Worm (Caenorhabditis elegans) whole organism, early embryonic: ENCODE measurements around the gene clec-158.
A peak's percentile ranks its signal among the peaks of the same experiment; 100 is the strongest.

Experiments
- B0310.2 ChIP-seq: sonication (generic microtip); optimal IDR thresholded peaks from 2 replicates; lab custom pipeline; 2016; ENCODE audit warnings: mild to moderate bottlenecking, missing genetic modification characterization, missing compliant biosample characterization
- F13C5.2 ChIP-seq: sonication (generic microtip); optimal IDR thresholded peaks from 2 replicates; lab custom pipeline; 2017; ENCODE audit warnings: mild to moderate bottlenecking, missing genetic modification characterization, inconsistent platforms, missing compliant biosample characterization
- aly-1 ChIP-seq: sonication (generic microtip); optimal IDR thresholded peaks from 2 replicates; lab custom pipeline; 2016; ENCODE audit warnings: missing genetic modification characterization, missing compliant biosample characterization
- ama-1 ChIP-seq: fragments of 150-350 bp; optimal IDR thresholded peaks from 2 replicates; lab custom pipeline; 2014
- ceh-13 ChIP-seq: fragments of 200-800 bp; sonication (Bioruptor generic); optimal IDR thresholded peaks from 2 replicates; lab custom pipeline; 2018; ENCODE audit warnings: mild to moderate bottlenecking, missing genetic modification characterization, missing compliant biosample characterization
- ceh-36 ChIP-seq: sonication (generic microtip); optimal IDR thresholded peaks from 2 replicates; lab custom pipeline; 2016; ENCODE audit warnings: missing genetic modification characterization, inconsistent platforms, missing compliant biosample characterization
- ets-7 ChIP-seq: sonication (generic microtip); optimal IDR thresholded peaks from 2 replicates; lab custom pipeline; 2016; ENCODE audit warnings: missing genotype, missing genetic modification characterization, missing compliant biosample characterization
- flt-1 ChIP-seq: fragments of 200-800 bp; sonication (Bioruptor generic); IDR thresholded peaks from 2 replicates; pipeline ENCODE4 v1.3.6; 2022; ENCODE audit warnings: missing genetic modification characterization, missing compliant biosample characterization
- hmbx-1 ChIP-seq: sonication (generic microtip); optimal IDR thresholded peaks from 2 replicates; lab custom pipeline; 2016; ENCODE audit warnings: mild to moderate bottlenecking, missing genetic modification characterization, missing compliant biosample characterization
- hmg-4 ChIP-seq: fragments of 200-800 bp; sonication (Bioruptor generic); optimal IDR thresholded peaks from 2 replicates; lab custom pipeline; 2018; ENCODE audit warnings: mild to moderate bottlenecking, missing genetic modification characterization, missing compliant biosample characterization
- hnd-1 ChIP-seq: sonication (generic microtip); optimal IDR thresholded peaks from 2 replicates; lab custom pipeline; 2016; ENCODE audit warnings: missing genetic modification characterization, missing compliant biosample characterization
- pes-1 ChIP-seq: fragments of 200-800 bp; sonication (Bioruptor generic); IDR thresholded peaks from 2 replicates; pipeline ENCODE4 v1.3.6; 2022; ENCODE audit warnings: missing genetic modification reagents, missing genetic modification characterization, missing compliant biosample characterization
- scrt-1 ChIP-seq: fragments of 200-800 bp; sonication (Bioruptor generic); IDR thresholded peaks from 2 replicates; pipeline ENCODE4 v1.3.6; 2022; ENCODE audit warnings: missing genetic modification characterization, missing compliant biosample characterization
- sea-1 ChIP-seq: fragments of 200-800 bp; sonication (Bioruptor generic); conservative IDR thresholded peaks from 2 replicates; pipeline ENCODE4 v1.3.6; 2022; ENCODE audit warnings: missing genetic modification characterization, missing compliant biosample characterization
- tbx-11 ChIP-seq: fragments of 200-800 bp; sonication (Bioruptor generic); IDR thresholded peaks from 2 replicates; pipeline ENCODE4 v1.3.6; 2022; ENCODE audit warnings: missing genetic modification characterization, missing compliant biosample characterization
- tbx-37 ChIP-seq: fragments of 200-800 bp; sonication (Bioruptor generic); conservative IDR thresholded peaks from 2 replicates; pipeline ENCODE4 v1.3.6; 2022; ENCODE audit warnings: missing genetic modification reagents, missing genetic modification characterization, missing compliant biosample characterization
- tra-4 ChIP-seq: sonication (generic microtip); optimal IDR thresholded peaks from 2 replicates; lab custom pipeline; 2017; ENCODE audit warnings: missing genetic modification characterization, missing compliant biosample characterization

clec-158 gene

ce11 chrIII:6869996-6870395 lies 10.6 kb upstream of the clec-158 start, which contains the start of gene K04C2.8:
TSS of gene K04C2.8 (plus strand) at chrIII:6870296.
- TF ChIP-seq tra-4 (tag; lab: Kevin White, UChicago) (no peak), ets-7 (no peak), pes-1 (no peak), ama-1 (lab: Kevin White, UChicago) (no peak), B0310.2 (tag; lab: Kevin White, UChicago) (no peak), F13C5.2 (tag; lab: Kevin White, UChicago) (no peak), hmbx-1 (no peak), aly-1 (no peak), hnd-1 (no peak), tbx-11 (no peak), scrt-1 (no peak), hmg-4 (GFP tag; lab: Kevin White, UChicago) (no peak), ceh-13 (no peak), flt-1 (GFP tag; lab: Robert Waterston, UW) (no peak)

ce11 chrIII:6869268-6869667 lies 9.9 kb upstream of the clec-158 start, which contains the start of the genes cra-1 and kbp-1:
TSS of gene cra-1 (minus strand) at chrIII:6869460.
TSS of gene kbp-1 (plus strand) at chrIII:6869633.
- TF ChIP-seq aly-1 (no peak), F13C5.2 (tag; lab: Kevin White, UChicago) (peak; percentile 20)

- no peak for TF ChIP-seq hmg-4 (GFP tag; lab: Kevin White, UChicago)
- no peak for TF ChIP-seq ama-1 (lab: Kevin White, UChicago)
- TF ChIP-seq aly-1 = no peak
- TF ChIP-seq hnd-1 = no peak
- TF ChIP-seq flt-1 (GFP tag; lab: Robert Waterston, UW) = no peak
- TF ChIP-seq ceh-13 = no peak
- no peak for TF ChIP-seq tbx-37 (GFP tag; lab: Robert Waterston, UW)
- no peak for TF ChIP-seq hmbx-1
- TF ChIP-seq ceh-36 (tag; lab: Kevin White, UChicago) = no peak
- TF ChIP-seq tbx-11 = no peak
- no peak for TF ChIP-seq scrt-1
- no peak for TF ChIP-seq B0310.2 (tag; lab: Kevin White, UChicago)
- TF ChIP-seq pes-1 = no peak
- TF ChIP-seq F13C5.2 (tag; lab: Kevin White, UChicago) = no peak
- TF ChIP-seq tra-4 (tag; lab: Kevin White, UChicago) = no peak
- no peak for TF ChIP-seq sea-1 (GFP tag; lab: Robert Waterston, UW)
Observed at ce11 chrIII:6863901-6864300, 4.5 kb upstream of the clec-158 start, which contains the start of gene sma-3. TSS of gene sma-3 (minus strand) at chrIII:6863968.

- no peak for TF ChIP-seq sea-1 (GFP tag; lab: Robert Waterston, UW)
Observed at ce11 chrIII:6857390-6857848, 2.0 kb downstream of the clec-158 start.

ce11 chrIII:6856709-6857108 lies 2.7 kb downstream of the clec-158 start, which contains the start of gene zak-1:
TSS of gene zak-1 (minus strand) at chrIII:6856809.
- TF ChIP-seq pes-1 = no peak
- no peak for TF ChIP-seq ceh-36 (tag; lab: Kevin White, UChicago)
- no peak for TF ChIP-seq hnd-1
- no peak for TF ChIP-seq scrt-1
- no peak for TF ChIP-seq sea-1 (GFP tag; lab: Robert Waterston, UW)

- TF ChIP-seq ceh-36 (tag; lab: Kevin White, UChicago) (no peak), pes-1 (no peak), hmg-4 (GFP tag; lab: Kevin White, UChicago) (no peak), aly-1 (no peak), ama-1 (lab: Kevin White, UChicago) (no peak), ceh-13 (no peak), tbx-11 (no peak), F13C5.2 (tag; lab: Kevin White, UChicago) (no peak), hmbx-1 (no peak), B0310.2 (tag; lab: Kevin White, UChicago) (no peak), tra-4 (tag; lab: Kevin White, UChicago) (no peak), ets-7 (no peak), tbx-37 (GFP tag; lab: Robert Waterston, UW) (no peak), flt-1 (GFP tag; lab: Robert Waterston, UW) (no peak)
Observed at ce11 chrIII:6850255-6850654, 9.1 kb downstream of the clec-158 start, which contains the start of gene srv-1. TSS of gene srv-1 (plus strand) at chrIII:6850385.

ce11 chrIII:6848654-6849204 lies 10.7 kb downstream of the clec-158 start, which contains the start of gene dhhc-5:
TSS of gene dhhc-5 (minus strand) at chrIII:6849059.
- TF ChIP-seq F13C5.2 (tag; lab: Kevin White, UChicago) (no peak), hmg-4 (GFP tag; lab: Kevin White, UChicago) (no peak), hmbx-1 (no peak), B0310.2 (tag; lab: Kevin White, UChicago) (no peak), tbx-11 (no peak), tra-4 (tag; lab: Kevin White, UChicago) (no peak), ceh-36 (tag; lab: Kevin White, UChicago) (no peak), ets-7 (no peak), tbx-37 (GFP tag; lab: Robert Waterston, UW) (no peak), scrt-1 (no peak), aly-1 (no peak), ceh-13 (no peak), ama-1 (lab: Kevin White, UChicago) (no peak), sea-1 (GFP tag; lab: Robert Waterston, UW) (no peak), hnd-1 (no peak)

- no peak for TF ChIP-seq B0310.2 (tag; lab: Kevin White, UChicago)
- TF ChIP-seq ets-7 = no peak
- TF ChIP-seq ama-1 (lab: Kevin White, UChicago) = no peak
- TF ChIP-seq sea-1 (GFP tag; lab: Robert Waterston, UW) = no peak
- TF ChIP-seq hmg-4 (GFP tag; lab: Kevin White, UChicago) = no peak
- no peak for TF ChIP-seq pes-1
- no peak for TF ChIP-seq hnd-1
- TF ChIP-seq tbx-37 (GFP tag; lab: Robert Waterston, UW) = no peak
- TF ChIP-seq F13C5.2 (tag; lab: Kevin White, UChicago) = no peak
- TF ChIP-seq tbx-11 = no peak
- no peak for TF ChIP-seq flt-1 (GFP tag; lab: Robert Waterston, UW)
- no peak for TF ChIP-seq ceh-13
- no peak for TF ChIP-seq aly-1
- TF ChIP-seq hmbx-1 = no peak
- TF ChIP-seq tra-4 (tag; lab: Kevin White, UChicago) = no peak
- TF ChIP-seq ceh-36 (tag; lab: Kevin White, UChicago) = no peak
- no peak for TF ChIP-seq scrt-1
Observed at ce11 chrIII:6839091-6839490, 20.3 kb downstream of the clec-158 start.
